Worm (Caenorhabditis elegans) whole organism, early embryonic: ENCODE measurements around the gene ZK418.10.

Experiments used
- B0310.2 ChIP-seq: sonication (generic microtip); optimal IDR thresholded peaks from 2 replicates; lab custom pipeline; 2016; ENCODE audit warnings: mild to moderate bottlenecking, missing genetic modification characterization, missing compliant biosample characterization
- F13C5.2 ChIP-seq: sonication (generic microtip); optimal IDR thresholded peaks from 2 replicates; lab custom pipeline; 2017; ENCODE audit warnings: mild to moderate bottlenecking, missing genetic modification characterization, inconsistent platforms, missing compliant biosample characterization
- aly-1 ChIP-seq: sonication (generic microtip); optimal IDR thresholded peaks from 2 replicates; lab custom pipeline; 2016; ENCODE audit warnings: missing genetic modification characterization, missing compliant biosample characterization
- ama-1 ChIP-seq: fragments of 150-350 bp; optimal IDR thresholded peaks from 2 replicates; lab custom pipeline; 2014
- ceh-13 ChIP-seq: fragments of 200-800 bp; sonication (Bioruptor generic); optimal IDR thresholded peaks from 2 replicates; lab custom pipeline; 2018; ENCODE audit warnings: mild to moderate bottlenecking, missing genetic modification characterization, missing compliant biosample characterization
- ceh-36 ChIP-seq: sonication (generic microtip); optimal IDR thresholded peaks from 2 replicates; lab custom pipeline; 2016; ENCODE audit warnings: missing genetic modification characterization, inconsistent platforms, missing compliant biosample characterization
- ets-7 ChIP-seq: sonication (generic microtip); optimal IDR thresholded peaks from 2 replicates; lab custom pipeline; 2016; ENCODE audit warnings: missing genotype, missing genetic modification characterization, missing compliant biosample characterization
- flt-1 ChIP-seq: fragments of 200-800 bp; sonication (Bioruptor generic); IDR thresholded peaks from 2 replicates; pipeline ENCODE4 v1.3.6; 2022; ENCODE audit warnings: missing genetic modification characterization, missing compliant biosample characterization
- hmbx-1 ChIP-seq: sonication (generic microtip); optimal IDR thresholded peaks from 2 replicates; lab custom pipeline; 2016; ENCODE audit warnings: mild to moderate bottlenecking, missing genetic modification characterization, missing compliant biosample characterization
- hmg-4 ChIP-seq: fragments of 200-800 bp; sonication (Bioruptor generic); optimal IDR thresholded peaks from 2 replicates; lab custom pipeline; 2018; ENCODE audit warnings: mild to moderate bottlenecking, missing genetic modification characterization, missing compliant biosample characterization
- hnd-1 ChIP-seq: sonication (generic microtip); optimal IDR thresholded peaks from 2 replicates; lab custom pipeline; 2016; ENCODE audit warnings: missing genetic modification characterization, missing compliant biosample characterization
- pes-1 ChIP-seq: fragments of 200-800 bp; sonication (Bioruptor generic); IDR thresholded peaks from 2 replicates; pipeline ENCODE4 v1.3.6; 2022; ENCODE audit warnings: missing genetic modification reagents, missing genetic modification characterization, missing compliant biosample characterization
- scrt-1 ChIP-seq: fragments of 200-800 bp; sonication (Bioruptor generic); IDR thresholded peaks from 2 replicates; pipeline ENCODE4 v1.3.6; 2022; ENCODE audit warnings: missing genetic modification characterization, missing compliant biosample characterization
- sea-1 ChIP-seq: fragments of 200-800 bp; sonication (Bioruptor generic); conservative IDR thresholded peaks from 2 replicates; pipeline ENCODE4 v1.3.6; 2022; ENCODE audit warnings: missing genetic modification characterization, missing compliant biosample characterization
- tbx-11 ChIP-seq: fragments of 200-800 bp; sonication (Bioruptor generic); IDR thresholded peaks from 2 replicates; pipeline ENCODE4 v1.3.6; 2022; ENCODE audit warnings: missing genetic modification characterization, missing compliant biosample characterization
- tbx-37 ChIP-seq: fragments of 200-800 bp; sonication (Bioruptor generic); conservative IDR thresholded peaks from 2 replicates; pipeline ENCODE4 v1.3.6; 2022; ENCODE audit warnings: missing genetic modification reagents, missing genetic modification characterization, missing compliant biosample characterization
- tra-4 ChIP-seq: sonication (generic microtip); optimal IDR thresholded peaks from 2 replicates; lab custom pipeline; 2017; ENCODE audit warnings: missing genetic modification characterization, missing compliant biosample characterization

ZK418.10 gene

DNA sequence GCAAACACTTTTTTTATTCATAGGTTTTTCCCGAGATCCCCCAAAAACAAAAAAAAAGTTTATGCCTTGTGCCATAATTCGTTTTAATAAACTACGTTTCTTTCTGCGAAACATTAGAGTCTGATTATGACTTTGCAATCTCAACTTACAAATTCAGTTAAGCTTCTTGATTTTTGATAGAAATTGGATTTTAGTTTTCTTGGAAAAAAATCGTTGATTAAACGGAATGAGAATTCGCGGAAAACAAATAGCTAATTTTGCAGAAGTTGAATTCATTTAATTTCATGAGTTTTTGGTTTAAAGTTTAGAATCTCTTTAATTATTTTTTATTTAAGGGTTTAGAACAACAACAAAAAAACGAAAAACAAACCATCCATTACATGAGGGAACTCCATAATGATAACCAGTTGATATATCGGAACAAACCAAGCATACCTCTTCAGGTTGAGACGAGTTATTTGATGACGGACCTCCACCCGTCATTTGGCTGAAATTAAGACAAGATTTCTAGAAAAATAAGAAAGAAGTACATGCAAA, 24.5 kb upstream of the ZK418.10 start, which contains the start of gene nhr-10:
TSS of gene nhr-10 (minus strand) at position 487 of the 537 bp plus-strand sequence.
- no peak for TF ChIP-seq hnd-1 (tag; lab: Kevin White, UChicago)
- TF ChIP-seq tbx-11 (GFP tag; lab: Robert Waterston, UW), result no peak
- TF ChIP-seq ama-1, result no peak
- TF ChIP-seq B0310.2 (tag; lab: Kevin White, UChicago), result no peak
- no peak for TF ChIP-seq F13C5.2 (tag; lab: Kevin White, UChicago)
- no peak for TF ChIP-seq ceh-36 (tag; lab: Kevin White, UChicago)
- TF ChIP-seq aly-1 (tag; lab: Kevin White, UChicago), result no peak
- no peak for TF ChIP-seq flt-1
- no peak for TF ChIP-seq tra-4 (tag; lab: Kevin White, UChicago)
- no peak for TF ChIP-seq scrt-1 (GFP tag; lab: Robert Waterston, UW)
- no peak for TF ChIP-seq sea-1 (GFP tag; lab: Robert Waterston, UW)
- TF ChIP-seq hmg-4 (GFP tag; lab: Kevin White, UChicago), result no peak
- no peak for TF ChIP-seq ets-7 (tag; lab: Kevin White, UChicago)
- no peak for TF ChIP-seq hmbx-1 (tag; lab: Kevin White, UChicago)
- TF ChIP-seq tbx-37, result no peak
- no peak for TF ChIP-seq pes-1 (GFP tag; lab: Robert Waterston, UW)
- TF ChIP-seq ceh-13 (GFP tag; lab: Kevin White, UChicago), result no peak

DNA sequence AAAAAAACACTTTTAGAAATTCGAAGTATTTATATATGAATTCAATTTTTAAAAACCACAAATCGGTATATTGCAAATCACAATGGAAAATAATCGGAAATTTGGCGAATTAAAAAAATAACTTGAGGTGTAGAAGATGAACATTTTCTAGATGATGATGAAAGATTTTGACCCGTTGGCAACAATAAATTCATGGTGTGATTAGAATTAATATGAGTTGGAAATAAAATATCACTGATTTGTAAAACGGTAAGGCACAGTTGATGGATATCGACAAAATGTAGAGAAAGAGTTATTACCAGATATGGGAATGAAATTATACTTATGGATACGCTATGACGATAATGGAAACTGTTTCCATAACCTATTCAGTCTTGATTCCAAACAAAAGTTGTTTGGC, 21.8 kb upstream of the ZK418.10 start:
- TF ChIP-seq tbx-11 (GFP tag; lab: Robert Waterston, UW) (no peak), hmbx-1 (tag; lab: Kevin White, UChicago) (no peak), scrt-1 (GFP tag; lab: Robert Waterston, UW) (no peak), ama-1 (no peak), F13C5.2 (tag; lab: Kevin White, UChicago) (no peak), hmg-4 (GFP tag; lab: Kevin White, UChicago) (no peak), tbx-37 (no peak), ceh-36 (tag; lab: Kevin White, UChicago) (no peak), aly-1 (tag; lab: Kevin White, UChicago) (no peak), sea-1 (GFP tag; lab: Robert Waterston, UW) (no peak), B0310.2 (tag; lab: Kevin White, UChicago) (no peak), pes-1 (GFP tag; lab: Robert Waterston, UW) (no peak), tra-4 (tag; lab: Kevin White, UChicago) (no peak), flt-1 (no peak)

DNA sequence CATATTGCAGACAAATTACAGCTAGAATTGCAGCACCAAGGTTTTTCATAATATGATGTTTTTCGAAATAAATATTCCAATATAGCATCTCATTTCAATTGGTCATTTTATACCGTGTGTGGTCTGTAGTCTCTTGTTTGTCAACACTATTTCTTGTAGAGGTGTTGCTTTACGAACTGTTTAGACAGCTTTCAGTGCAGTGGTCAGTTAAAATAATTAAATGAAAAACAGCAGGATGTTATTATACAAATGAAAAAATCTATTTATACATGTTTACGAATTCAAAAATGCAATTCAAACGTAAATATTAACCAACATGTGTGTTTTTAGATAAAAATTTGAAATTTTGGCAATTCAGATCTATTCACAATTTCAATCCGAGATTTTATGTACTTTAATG, 21.3 kb upstream of the ZK418.10 start, which contains the start of gene B0280.7:
TSS of gene B0280.7 (minus strand) at position 101 of the 400 bp plus-strand sequence.
- TF ChIP-seq sea-1 (GFP tag; lab: Robert Waterston, UW) (no peak), hmg-4 (GFP tag; lab: Kevin White, UChicago) (no peak), B0310.2 (tag; lab: Kevin White, UChicago) (no peak), F13C5.2 (tag; lab: Kevin White, UChicago) (no peak), scrt-1 (GFP tag; lab: Robert Waterston, UW) (no peak), ets-7 (tag; lab: Kevin White, UChicago) (no peak), ceh-36 (tag; lab: Kevin White, UChicago) (no peak), hmbx-1 (tag; lab: Kevin White, UChicago) (no peak), tbx-37 (no peak), pes-1 (GFP tag; lab: Robert Waterston, UW) (no peak), ama-1 (no peak), flt-1 (no peak), hnd-1 (tag; lab: Kevin White, UChicago) (no peak)

DNA sequence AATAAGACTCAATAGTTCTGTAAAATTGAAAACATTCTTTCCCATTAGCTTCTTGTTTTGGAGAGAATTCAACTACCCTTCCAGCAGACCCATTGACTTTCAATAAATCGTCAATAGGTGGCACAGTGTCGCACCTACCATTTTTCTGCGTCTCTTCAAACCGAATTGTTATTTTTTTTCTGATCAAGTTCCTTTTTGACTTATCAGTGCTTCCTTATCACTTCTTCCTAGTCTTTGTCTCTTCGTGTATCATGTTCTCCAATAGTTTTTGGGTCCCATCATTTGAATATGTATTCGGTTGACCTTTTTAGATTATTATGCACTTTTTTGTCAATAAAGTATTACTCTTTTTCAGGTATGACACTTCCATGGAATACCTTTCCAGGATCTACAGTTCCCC, 17.5 kb upstream of the ZK418.10 start, which contains the start of gene odd-1:
TSS of gene odd-1 (plus strand) at position 349 of the 400 bp plus-strand sequence.
- no peak for TF ChIP-seq hmg-4 (GFP tag; lab: Kevin White, UChicago)
- TF ChIP-seq ceh-36 (tag; lab: Kevin White, UChicago), result no peak
- TF ChIP-seq ets-7 (tag; lab: Kevin White, UChicago), result no peak
- TF ChIP-seq B0310.2 (tag; lab: Kevin White, UChicago), result no peak
- TF ChIP-seq hmbx-1 (tag; lab: Kevin White, UChicago), result no peak
- TF ChIP-seq scrt-1 (GFP tag; lab: Robert Waterston, UW), result no peak
- TF ChIP-seq tbx-11 (GFP tag; lab: Robert Waterston, UW), result no peak
- no peak for TF ChIP-seq F13C5.2 (tag; lab: Kevin White, UChicago)
- TF ChIP-seq pes-1 (GFP tag; lab: Robert Waterston, UW), result no peak
- TF ChIP-seq tra-4 (tag; lab: Kevin White, UChicago), result no peak
- TF ChIP-seq flt-1, result no peak
- no peak for TF ChIP-seq ama-1

DNA sequence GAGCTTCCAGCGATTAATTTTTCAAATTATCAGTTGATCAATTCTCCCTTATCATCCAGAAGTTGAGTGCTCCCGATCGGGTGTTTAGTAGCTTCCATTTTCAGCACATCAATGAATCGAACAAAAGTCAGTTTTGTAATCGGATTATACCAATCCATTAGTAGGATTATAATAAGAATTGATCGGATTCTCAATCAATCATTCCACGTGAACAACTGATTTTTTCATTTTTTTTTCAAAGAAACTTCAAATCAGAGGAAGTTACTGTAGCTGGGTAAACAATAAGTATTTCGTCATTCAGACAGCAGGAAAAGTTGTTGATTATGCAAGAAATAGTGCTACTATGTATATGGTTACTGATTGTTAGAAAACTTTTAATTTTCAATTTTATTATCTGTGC, 16.4 kb upstream of the ZK418.10 start:
- TF ChIP-seq hnd-1 (tag; lab: Kevin White, UChicago) (no peak), hmbx-1 (tag; lab: Kevin White, UChicago) (no peak), ets-7 (tag; lab: Kevin White, UChicago) (no peak), flt-1 (no peak), ceh-13 (GFP tag; lab: Kevin White, UChicago) (no peak), pes-1 (GFP tag; lab: Robert Waterston, UW) (no peak), F13C5.2 (tag; lab: Kevin White, UChicago) (no peak)

DNA sequence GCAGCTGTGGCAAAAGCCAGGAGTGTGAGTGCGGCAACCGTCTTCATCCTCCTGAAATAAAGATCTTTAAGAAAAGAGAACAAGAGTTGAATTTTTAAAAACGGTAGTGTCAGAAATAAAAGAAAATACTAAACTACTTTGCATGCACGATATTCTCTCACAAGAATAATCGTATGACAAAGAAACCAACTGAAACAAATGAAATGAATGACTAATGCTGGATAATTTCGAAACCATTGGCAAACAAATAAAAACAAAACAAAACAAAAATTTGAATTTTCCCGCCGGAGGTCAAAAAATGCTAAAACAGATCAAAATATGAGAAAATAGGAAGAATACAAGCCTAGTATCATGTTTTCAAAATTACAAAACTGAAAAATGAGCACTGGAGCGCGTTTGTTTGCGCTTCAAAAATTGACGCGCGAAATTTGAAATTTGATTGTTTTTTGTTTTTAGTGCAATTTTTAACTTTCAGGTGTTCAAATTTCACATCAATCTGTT, 13.5 kb upstream of the ZK418.10 start, which contains the start of gene cpg-2:
TSS of gene cpg-2 (minus strand) at position 51 of the 501 bp plus-strand sequence.
- TF ChIP-seq tra-4 (tag; lab: Kevin White, UChicago) (no peak), tbx-37 (no peak), sea-1 (GFP tag; lab: Robert Waterston, UW) (no peak), hmg-4 (GFP tag; lab: Kevin White, UChicago) (no peak), tbx-11 (GFP tag; lab: Robert Waterston, UW) (no peak), ceh-13 (GFP tag; lab: Kevin White, UChicago) (no peak), ets-7 (tag; lab: Kevin White, UChicago) (no peak)
